Fruit fly (Drosophila melanogaster) whole organism, embryonic: ENCODE data around the gene CG6607.

Experiments used
- Aef1 ChIP-seq: fragments of 200-800 bp; sonication (Bioruptor generic); IDR thresholded peaks from 3 replicates; pipeline ENCODE4 v1.3.6; 2022; ENCODE audit warnings: missing biosample characterization, missing genetic modification characterization
- B-H1 ChIP-seq: fragments of 200-800 bp; sonication (Bioruptor generic); IDR thresholded peaks from 3 replicates; pipeline ENCODE4 v1.3.6; 2022; ENCODE audit warnings: missing biosample characterization, missing genetic modification characterization
- BtbVII ChIP-seq: fragments of 200-800 bp; sonication (Bioruptor generic); optimal IDR thresholded peaks from 3 replicates; lab custom pipeline; 2017; ENCODE audit warnings: missing biosample characterization, mild to moderate bottlenecking, missing genetic modification characterization
- CG10267 ChIP-seq: fragments of 200-800 bp; sonication (Bioruptor generic); optimal IDR thresholded peaks from 2 replicates; lab custom pipeline; 2018; ENCODE audit warnings: missing biosample characterization, mild to moderate bottlenecking, missing genetic modification characterization, moderate library complexity
- CG10366 ChIP-seq: fragments of 200-800 bp; sonication (Bioruptor generic); IDR thresholded peaks from 2 replicates; pipeline ENCODE4 v1.3.6; 2022; ENCODE audit warnings: missing biosample characterization, missing genetic modification characterization
- CG12659 ChIP-seq: fragments of 200-800 bp; sonication (Bioruptor generic); optimal IDR thresholded peaks from 3 replicates; lab custom pipeline; 2017; ENCODE audit warnings: mild to moderate bottlenecking, missing biosample characterization, missing genetic modification reagents, missing genetic modification characterization
- CG15269 ChIP-seq: fragments of 200-800 bp; sonication (Bioruptor generic); optimal IDR thresholded peaks from 2 replicates; lab custom pipeline; 2018; ENCODE audit warnings: missing biosample characterization, mild to moderate bottlenecking, missing genetic modification characterization, moderate library complexity
- CG15696 ChIP-seq: fragments of 200-800 bp; sonication (Bioruptor generic); optimal IDR thresholded peaks from 2 replicates; lab custom pipeline; 2019; ENCODE audit warnings: missing biosample characterization, mild to moderate bottlenecking, missing genetic modification characterization, moderate library complexity
- CG1603 ChIP-seq: fragments of 200-800 bp; sonication (Bioruptor generic); optimal IDR thresholded peaks from 2 replicates; lab custom pipeline; 2019; ENCODE audit warnings: missing biosample characterization, mild to moderate bottlenecking, missing genetic modification characterization, moderate library complexity
- CG17359 ChIP-seq: fragments of 200-800 bp; sonication (Bioruptor generic); optimal IDR thresholded peaks from 3 replicates; lab custom pipeline; 2018; ENCODE audit warnings: missing biosample characterization, mild to moderate bottlenecking, missing genetic modification characterization, moderate library complexity
- CG18476 ChIP-seq: fragments of 200-800 bp; sonication (Bioruptor generic); optimal IDR thresholded peaks from 2 replicates; lab custom pipeline; 2016; ENCODE audit warnings: missing biosample characterization, mild to moderate bottlenecking, missing genetic modification characterization
- CG18764 ChIP-seq: fragments of 200-800 bp; sonication (Bioruptor generic); optimal IDR thresholded peaks from 3 replicates; lab custom pipeline; 2016; ENCODE audit warnings: missing biosample characterization, missing genetic modification characterization
- CG2202 ChIP-seq: fragments of 200-800 bp; sonication (Bioruptor generic); optimal IDR thresholded peaks from 2 replicates; lab custom pipeline; 2018; ENCODE audit warnings: missing biosample characterization, mild to moderate bottlenecking, missing genetic modification characterization
- CG2678 ChIP-seq: fragments of 200-800 bp; sonication (Bioruptor generic); optimal IDR thresholded peaks from 3 replicates; lab custom pipeline; 2019; ENCODE audit warnings: missing biosample characterization, mild to moderate bottlenecking, missing genetic modification characterization, moderate library complexity
- CG33557 ChIP-seq: fragments of 200-800 bp; sonication (Bioruptor generic); optimal IDR thresholded peaks from 2 replicates; lab custom pipeline; 2019; ENCODE audit warnings: missing biosample characterization, mild to moderate bottlenecking, missing genetic modification characterization, moderate library complexity
- CG4854 ChIP-seq: fragments of 200-800 bp; sonication (Bioruptor generic); optimal IDR thresholded peaks from 2 replicates; lab custom pipeline; 2016; ENCODE audit warnings: missing biosample characterization, missing genetic modification characterization, inconsistent platforms
- CG6813 ChIP-seq: fragments of 200-800 bp; sonication (Bioruptor generic); optimal IDR thresholded peaks from 2 replicates; lab custom pipeline; 2017; ENCODE audit warnings: missing biosample characterization, missing genetic modification characterization, mild to moderate bottlenecking, moderate library complexity, missing genetic modification reagents
- CG7357 ChIP-seq: fragments of 200-800 bp; sonication (Bioruptor generic); IDR thresholded peaks from 3 replicates; pipeline ENCODE4 v1.3.6; 2022; ENCODE audit warnings: missing biosample characterization, missing genetic modification characterization
- CG7786 ChIP-seq: fragments of 200-800 bp; sonication (Bioruptor generic); optimal IDR thresholded peaks from 2 replicates; lab custom pipeline; 2016; ENCODE audit warnings: missing biosample characterization, missing genetic modification characterization
- CG7928 ChIP-seq: fragments of 200-800 bp; sonication (Bioruptor generic); optimal IDR thresholded peaks from 2 replicates; lab custom pipeline; 2017; ENCODE audit warnings: missing biosample characterization, mild to moderate bottlenecking, missing genetic modification characterization
- CG9817 ChIP-seq: fragments of 200-800 bp; sonication (Bioruptor generic); optimal IDR thresholded peaks from 2 replicates; lab custom pipeline; 2018; ENCODE audit warnings: missing biosample characterization, mild to moderate bottlenecking, missing genetic modification characterization, moderate library complexity
- CG9932 ChIP-seq: fragments of 200-800 bp; sonication (Bioruptor generic); IDR thresholded peaks from 2 replicates; pipeline ENCODE4 v1.3.6; 2022; ENCODE audit warnings: missing biosample characterization, missing genetic modification characterization
- Chrac-16 ChIP-seq: fragments of 200-800 bp; sonication (Bioruptor generic); optimal IDR thresholded peaks from 3 replicates; lab custom pipeline; 2016; ENCODE audit warnings: missing biosample characterization, missing genetic modification characterization
- Hand ChIP-seq: fragments of 200-800 bp; sonication (Bioruptor generic); optimal IDR thresholded peaks from 2 replicates; lab custom pipeline; 2017; ENCODE audit warnings: mild to moderate bottlenecking, missing biosample characterization, missing genetic modification reagents, missing genetic modification characterization
- Hey ChIP-seq: fragments of 200-800 bp; sonication (Bioruptor generic); optimal IDR thresholded peaks from 3 replicates; lab custom pipeline; 2018; ENCODE audit warnings: missing biosample characterization, mild to moderate bottlenecking, missing genetic modification characterization
- Lhr ChIP-seq: fragments of 200-800 bp; sonication (Bioruptor generic); optimal IDR thresholded peaks from 3 replicates; lab custom pipeline; 2017; ENCODE audit warnings: mild to moderate bottlenecking, missing biosample characterization, missing genetic modification reagents, missing genetic modification characterization
- MBD-R2 ChIP-seq: fragments of 200-800 bp; sonication (Bioruptor generic); IDR thresholded peaks from 2 replicates; pipeline ENCODE4 v1.3.6; 2022; ENCODE audit warnings: missing biosample characterization, missing genetic modification characterization
- Ravus ChIP-seq: fragments of 200-800 bp; sonication (Bioruptor generic); IDR thresholded peaks from 2 replicates; pipeline ENCODE4 v1.3.6; 2022; ENCODE audit warnings: missing biosample characterization, missing genetic modification characterization
- Sox102F ChIP-seq: fragments of 200-800 bp; sonication (Bioruptor generic); optimal IDR thresholded peaks from 2 replicates; lab custom pipeline; 2018; ENCODE audit warnings: missing biosample characterization, mild to moderate bottlenecking, missing genetic modification characterization, moderate library complexity
- Usf ChIP-seq: fragments of 200-800 bp; sonication (Bioruptor generic); optimal IDR thresholded peaks from 2 replicates; lab custom pipeline; 2017; ENCODE audit warnings: missing genotype, missing biosample characterization, missing genetic modification characterization
- aop ChIP-seq: fragments of 200-800 bp; sonication (Bioruptor generic); IDR thresholded peaks from 2 replicates; pipeline ENCODE4 v1.3.6; 2022; ENCODE audit warnings: missing biosample characterization, missing genetic modification characterization
- ap ChIP-seq: fragments of 200-800 bp; sonication (Bioruptor generic); IDR thresholded peaks from 2 replicates; pipeline ENCODE4 v1.3.6; 2022; ENCODE audit warnings: missing biosample characterization, missing genetic modification characterization
- bigmax ChIP-seq: fragments of 200-800 bp; sonication (Bioruptor generic); optimal IDR thresholded peaks from 2 replicates; lab custom pipeline; 2018; ENCODE audit warnings: missing biosample characterization, mild to moderate bottlenecking, missing genetic modification characterization
- chinmo ChIP-seq: fragments of 200-800 bp; sonication (Bioruptor generic); IDR thresholded peaks from 4 replicates; pipeline ENCODE4 v1.3.6; 2022; ENCODE audit warnings: missing biosample characterization, missing genetic modification characterization; ENCODE audit not compliant: partially characterized antibody
- chm ChIP-seq: fragments of 200-800 bp; sonication (Bioruptor generic); IDR thresholded peaks from 2 replicates; pipeline ENCODE4 v1.3.6; 2022; ENCODE audit warnings: missing biosample characterization, missing genetic modification characterization
- eyg ChIP-seq: fragments of 200-800 bp; sonication (Bioruptor generic); optimal IDR thresholded peaks from 3 replicates; lab custom pipeline; 2016; ENCODE audit warnings: missing biosample characterization, missing genetic modification characterization
- fd102C ChIP-seq: fragments of 200-800 bp; sonication (Bioruptor generic); optimal IDR thresholded peaks from 2 replicates; lab custom pipeline; 2018; ENCODE audit warnings: missing biosample characterization, mild to moderate bottlenecking, missing genetic modification characterization, moderate library complexity
- inv ChIP-seq: fragments of 200-800 bp; sonication (Bioruptor generic); IDR thresholded peaks from 2 replicates; pipeline ENCODE4 v1.3.6; 2022; ENCODE audit warnings: missing biosample characterization, missing genetic modification characterization; ENCODE audit not compliant: partially characterized antibody
- jumu ChIP-seq: fragments of 200-800 bp; sonication (Bioruptor generic); optimal IDR thresholded peaks from 3 replicates; lab custom pipeline; 2016; ENCODE audit warnings: missing biosample characterization, missing genetic modification characterization
- kah ChIP-seq: fragments of 200-800 bp; sonication (Bioruptor generic); optimal IDR thresholded peaks from 2 replicates; lab custom pipeline; 2018; ENCODE audit warnings: missing biosample characterization, mild to moderate bottlenecking, missing genetic modification characterization
- ken ChIP-seq: fragments of 200-800 bp; sonication (Bioruptor generic); IDR thresholded peaks from 3 replicates; pipeline ENCODE4 v1.3.6; 2022; ENCODE audit warnings: missing biosample characterization, missing genetic modification characterization
- knrl ChIP-seq: fragments of 200-800 bp; sonication (Bioruptor generic); IDR thresholded peaks from 3 replicates; pipeline ENCODE4 v1.3.6; 2022; ENCODE audit warnings: missing biosample characterization, missing genetic modification characterization; ENCODE audit not compliant: partially characterized antibody
- maf-S ChIP-seq: fragments of 200-800 bp; sonication (Bioruptor generic); optimal IDR thresholded peaks from 2 replicates; lab custom pipeline; 2016; ENCODE audit warnings: missing biosample characterization, missing genetic modification characterization
- p53 ChIP-seq: fragments of 200-800 bp; sonication (Bioruptor generic); optimal IDR thresholded peaks from 2 replicates; lab custom pipeline; 2016; ENCODE audit warnings: missing biosample characterization, missing genetic modification characterization
- phol ChIP-seq: fragments of 200-800 bp; sonication (Bioruptor generic); optimal IDR thresholded peaks from 3 replicates; lab custom pipeline; 2018; ENCODE audit warnings: missing biosample characterization, mild to moderate bottlenecking, missing genetic modification characterization, moderate library complexity
- schlank ChIP-seq: fragments of 200-800 bp; sonication (Bioruptor generic); optimal IDR thresholded peaks from 2 replicates; lab custom pipeline; 2018; ENCODE audit warnings: missing biosample characterization, mild to moderate bottlenecking, missing genetic modification characterization
- slp2 ChIP-seq: fragments of 200-800 bp; sonication (Bioruptor generic); optimal IDR thresholded peaks from 2 replicates; lab custom pipeline; 2016; ENCODE audit warnings: missing biosample characterization, missing genetic modification characterization
- tup ChIP-seq: fragments of 200-800 bp; sonication (Bioruptor generic); optimal IDR thresholded peaks from 2 replicates; lab custom pipeline; 2016; ENCODE audit warnings: missing biosample characterization, mild to moderate bottlenecking, missing genetic modification characterization, moderate library complexity
- twi ChIP-seq: fragments of 200-800 bp; optimal IDR thresholded peaks from 2 replicates; lab custom pipeline; 2019; ENCODE audit warnings: missing biosample characterization, mild to moderate bottlenecking, missing genetic modification characterization, moderate library complexity
- tx ChIP-seq: fragments of 200-800 bp; sonication (Bioruptor generic); optimal IDR thresholded peaks from 2 replicates; lab custom pipeline; 2016; ENCODE audit warnings: missing biosample characterization, missing genetic modification characterization

CG6607 gene

DNA sequence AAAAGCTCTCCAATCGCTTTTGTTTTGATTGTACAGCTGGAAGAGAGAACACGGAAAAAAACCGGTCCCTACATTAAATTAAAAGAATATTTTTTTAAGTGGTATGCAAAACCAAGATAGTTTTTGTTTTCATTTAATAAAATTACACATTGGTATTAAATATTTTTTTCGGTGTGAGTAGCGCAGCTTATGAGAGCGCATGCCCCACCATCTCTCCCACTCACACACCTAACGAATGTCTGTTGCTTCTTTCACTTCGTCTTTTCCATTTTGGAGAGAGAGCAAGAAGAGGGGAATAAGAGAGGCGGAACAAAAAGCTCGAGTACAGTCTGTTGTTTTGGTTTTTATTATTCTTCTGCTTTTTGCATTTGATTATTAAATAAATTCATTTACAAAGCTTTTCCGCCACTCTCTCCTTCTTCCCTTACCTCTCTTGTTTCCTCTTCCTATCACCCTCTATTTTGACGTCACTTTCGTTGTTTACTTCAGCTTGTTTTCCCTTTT, 44.7 kb downstream of the CG6607 start (continued):
- TF ChIP-seq twi (tag; lab: Kevin White, UChicago) (peak; percentile 89), ap (GFP tag; lab: Robert Waterston, UW) (peak; percentile 98), Usf (GFP tag; lab: Kevin White, UChicago) (peak; percentile 83), ken (GFP tag; lab: Robert Waterston, UW) (peak; percentile 98), aop (peak; percentile 94), Chrac-16 (GFP tag; lab: Kevin White, UChicago) (peak; percentile 96), inv (no peak), CG9932 (GFP tag; lab: Robert Waterston, UW) (peak; percentile 99), B-H1 (peak; percentile 98), chm (GFP tag; lab: Robert Waterston, UW) (peak; percentile 99), CG33557 (GFP tag; lab: Kevin White, UChicago) (peak; percentile 72), Sox102F (GFP tag; lab: Kevin White, UChicago) (peak; percentile 98), eyg (GFP tag; lab: Kevin White, UChicago) (peak; percentile 67), CG6813 (peak; percentile 98), CG15269 (tag; lab: Kevin White, UChicago) (peak; percentile 98), tx (GFP tag; lab: Kevin White, UChicago) (peak; percentile 94), kah (GFP tag; lab: Kevin White, UChicago) (peak; percentile 91), bigmax (GFP tag; lab: Kevin White, UChicago) (peak; percentile 73), Lhr (GFP tag; lab: Kevin White, UChicago) (peak; percentile 86), CG7786 (GFP tag; lab: Kevin White, UChicago) (peak; percentile 96), phol (peak; percentile 94), CG4854 (GFP tag; lab: Kevin White, UChicago) (peak; percentile 96), slp2 (peak; percentile 93), CG12659 (GFP tag; lab: Kevin White, UChicago) (peak; percentile 99), CG7357 (GFP tag; lab: Robert Waterston, UW) (peak; percentile 90), CG10267 (peak; percentile 92), knrl (GFP tag; lab: Robert Waterston, UW) (no peak; the same call in 2 of the 3 replicates), jumu (GFP tag; lab: Kevin White, UChicago) (peak; percentile 92), tup (GFP tag; lab: Kevin White, UChicago) (peak; percentile 94), Ravus (GFP tag; lab: Robert Waterston, UW) (peak; percentile 94), CG2678 (tag; lab: Kevin White, UChicago) (peak; percentile 99), CG2202 (tag; lab: Kevin White, UChicago) (peak; percentile 92), fd102C (GFP tag; lab: Kevin White, UChicago) (peak; percentile 3), CG9817 (tag; lab: Kevin White, UChicago) (peak; percentile 96), schlank (peak; percentile 94), MBD-R2 (GFP tag; lab: Robert Waterston, UW) (peak; percentile 99), Hey (tag; lab: Kevin White, UChicago) (peak; percentile 69), p53 (GFP tag; lab: Kevin White, UChicago) (peak; percentile 67), BtbVII (peak; percentile 98), CG7928 (GFP tag; lab: Kevin White, UChicago) (peak; percentile 79), chinmo (GFP tag; lab: Robert Waterston, UW) (peak; percentile 74; the same call in 2 of the 4 replicates), maf-S (peak; percentile 96), CG10366 (peak; percentile 99), CG18476 (GFP tag; lab: Kevin White, UChicago) (peak; percentile 97), Aef1 (GFP tag; lab: Robert Waterston, UW) (peak; percentile 98), CG17359 (tag; lab: Kevin White, UChicago) (peak; percentile 99), CG18764 (GFP tag; lab: Kevin White, UChicago) (peak; percentile 90), CG1603 (tag; lab: Kevin White, UChicago) (peak; percentile 90), CG15696 (peak; percentile 74), Hand (GFP tag; lab: Kevin White, UChicago) (peak; percentile 98)
